Worm (Caenorhabditis elegans) whole organism, L4 larva: Measurements from ENCODE around the gene Y75B12A.2.
A peak's percentile ranks its signal among the peaks of the same experiment; 100 is the strongest.

Experiments
- F10B5.3 ChIP-seq: sonication (generic microtip); optimal IDR thresholded peaks from 2 replicates; lab custom pipeline; 2016; ENCODE audit warnings: mild to moderate bottlenecking, missing genetic modification characterization, missing compliant biosample characterization
- F49E8.2 ChIP-seq: sonication (generic microtip); optimal IDR thresholded peaks from 2 replicates; lab custom pipeline; 2016; ENCODE audit warnings: missing compliant biosample characterization, mild to moderate bottlenecking, missing genetic modification characterization, borderline replicate concordance
- T26A8.4 ChIP-seq: fragments of 200-800 bp; sonication (Bioruptor generic); IDR thresholded peaks from 2 replicates; pipeline ENCODE4 v1.3.6; 2022; ENCODE audit warnings: missing genetic modification characterization, missing compliant biosample characterization
- Y105C5A.15 ChIP-seq: fragments of 200-800 bp; sonication (Bioruptor generic); IDR thresholded peaks from 2 replicates; pipeline ENCODE4 v1.3.6; 2022; ENCODE audit warnings: missing genetic modification characterization, missing compliant biosample characterization
- Y48G9A.11 ChIP-seq: fragments of 200-800 bp; sonication (Bioruptor generic); IDR thresholded peaks from 2 replicates; pipeline ENCODE4 v1.3.6; 2022; ENCODE audit warnings: missing genetic modification reagents, missing genetic modification characterization, missing compliant biosample characterization
- Y5F2A.4 ChIP-seq: fragments of 200-800 bp; sonication (Bioruptor generic); optimal IDR thresholded peaks from 2 replicates; lab custom pipeline; 2018; ENCODE audit warnings: mild to moderate bottlenecking, missing genetic modification characterization, missing compliant biosample characterization
- ZK337.2 ChIP-seq: fragments of 200-800 bp; sonication (Bioruptor generic); IDR thresholded peaks from 2 replicates; pipeline ENCODE4 v1.3.6; 2022; ENCODE audit warnings: missing genetic modification reagents, missing genetic modification characterization, missing compliant biosample characterization
- aly-2 ChIP-seq: sonication (generic microtip); optimal IDR thresholded peaks from 2 replicates; lab custom pipeline; 2018; ENCODE audit warnings: missing biosample characterization, missing genetic modification characterization
- arid-1 ChIP-seq: fragments of 200-800 bp; sonication (Bioruptor generic); conservative IDR thresholded peaks from 2 replicates; pipeline ENCODE4 v1.3.6; 2022; ENCODE audit warnings: missing genetic modification reagents, missing genetic modification characterization, missing compliant biosample characterization
- attf-4 ChIP-seq: sonication (generic microtip); optimal IDR thresholded peaks from 3 replicates; lab custom pipeline; 2017; ENCODE audit warnings: missing biosample characterization, missing genetic modification characterization
- ceh-62 ChIP-seq: sonication (generic microtip); optimal IDR thresholded peaks from 2 replicates; lab custom pipeline; 2017; ENCODE audit warnings: missing biosample characterization, missing genetic modification characterization
- ceh-82 ChIP-seq: sonication (generic microtip); optimal IDR thresholded peaks from 2 replicates; lab custom pipeline; 2017; ENCODE audit warnings: missing biosample characterization, missing genetic modification characterization
- ces-1 ChIP-seq: fragments of 150-350 bp; sonication (generic microtip); optimal IDR thresholded peaks from 4 replicates; lab custom pipeline; 2014; ENCODE audit warnings: missing biosample characterization, missing genetic modification reagents, missing genetic modification characterization
- cey-2 ChIP-seq: sonication (generic microtip); optimal IDR thresholded peaks from 3 replicates; lab custom pipeline; 2017; ENCODE audit warnings: missing genetic modification characterization, mild to moderate bottlenecking, missing compliant biosample characterization, antibody characterized with exemption, borderline replicate concordance; ENCODE audit not compliant: insufficient read depth
- ctbp-1 ChIP-seq: fragments of 200-800 bp; sonication (Bioruptor generic); IDR thresholded peaks from 2 replicates; pipeline ENCODE4 v1.3.6; 2022; ENCODE audit warnings: missing genetic modification reagents, missing genetic modification characterization, missing compliant biosample characterization
- daf-16 ChIP-seq, 3 experiments: sonication (generic microtip); optimal IDR thresholded peaks; 2 replicates each; lab custom pipeline; 2016 to 2017; ENCODE audit warnings: missing genetic modification characterization in 3 of 3, missing genetic modification reagents in 3 of 3, mild to moderate bottlenecking in 2 of 3, missing compliant biosample characterization in 2 of 3, missing biosample characterization in 1 of 3, moderate library complexity in 1 of 3
- daf-8 ChIP-seq: fragments of 200-800 bp; sonication (Bioruptor generic); IDR thresholded peaks from 2 replicates; pipeline ENCODE4 v1.3.6; 2022; ENCODE audit warnings: missing genetic modification characterization, missing compliant biosample characterization
- dmd-6 ChIP-seq: fragments of 200-800 bp; sonication (Bioruptor generic); IDR thresholded peaks from 2 replicates; pipeline ENCODE4 v1.3.6; 2022; ENCODE audit warnings: missing genetic modification reagents, missing genetic modification characterization, missing compliant biosample characterization
- dmd-8 ChIP-seq: fragments of 200-800 bp; sonication (Bioruptor generic); IDR thresholded peaks from 2 replicates; pipeline ENCODE4 v1.3.6; 2022; ENCODE audit warnings: missing genetic modification characterization, missing compliant biosample characterization
- fos-1 ChIP-seq: fragments of 150-350 bp; optimal IDR thresholded peaks from 2 replicates; lab custom pipeline; 2014; ENCODE audit warnings: missing biosample characterization, missing genetic modification characterization
- hlh-11 ChIP-seq: fragments of 200-800 bp; sonication (Bioruptor generic); optimal IDR thresholded peaks from 2 replicates; lab custom pipeline; 2018; ENCODE audit warnings: mild to moderate bottlenecking, missing genetic modification characterization, missing compliant biosample characterization
- hmg-1.1 ChIP-seq: fragments of 200-800 bp; sonication (Bioruptor generic); IDR thresholded peaks from 2 replicates; pipeline ENCODE4 v1.3.6; 2022; ENCODE audit warnings: missing genetic modification reagents, missing genetic modification characterization, missing compliant biosample characterization
- jun-1 ChIP-seq: fragments of 150-350 bp; optimal IDR thresholded peaks from 2 replicates; lab custom pipeline; 2014; ENCODE audit warnings: missing biosample characterization, missing genetic modification reagents, missing genetic modification characterization
- lim-7 ChIP-seq: fragments of 200-800 bp; sonication (Bioruptor generic); IDR thresholded peaks from 2 replicates; pipeline ENCODE4 v1.3.6; 2022; ENCODE audit warnings: missing genetic modification characterization, missing compliant biosample characterization
- lin-29 ChIP-seq: fragments of 200-800 bp; sonication (Bioruptor generic); IDR thresholded peaks from 2 replicates; pipeline ENCODE4 v1.3.6; 2022; ENCODE audit warnings: missing genetic modification reagents, missing genetic modification characterization, missing compliant biosample characterization
- lin-39 ChIP-seq: fragments of 150-350 bp; optimal IDR thresholded peaks from 2 replicates; lab custom pipeline; 2014; ENCODE audit warnings: missing biosample characterization, missing genetic modification reagents, missing genetic modification characterization
- madf-9 ChIP-seq: fragments of 200-800 bp; sonication (Bioruptor generic); conservative IDR thresholded peaks from 2 replicates; pipeline ENCODE4 v1.3.6; 2022; ENCODE audit warnings: missing genetic modification reagents, missing genetic modification characterization, missing compliant biosample characterization
- mep-1 ChIP-seq: fragments of 150-350 bp; sonication (generic microtip); optimal IDR thresholded peaks from 3 replicates; lab custom pipeline; 2014; ENCODE audit warnings: missing biosample characterization, missing genetic modification characterization
- mes-2 ChIP-seq: sonication (generic microtip); optimal IDR thresholded peaks from 2 replicates; lab custom pipeline; 2016; ENCODE audit warnings: missing genotype, mild to moderate bottlenecking, missing genetic modification characterization, missing compliant biosample characterization; ENCODE audit not compliant: poor library complexity, severe bottlenecking
- mxl-3 ChIP-seq: fragments of 200-800 bp; sonication (Bioruptor generic); optimal IDR thresholded peaks from 2 replicates; lab custom pipeline; 2018; ENCODE audit warnings: mild to moderate bottlenecking, missing genetic modification characterization, missing compliant biosample characterization
- nhr-10 ChIP-seq: fragments of 150-350 bp; optimal IDR thresholded peaks from 2 replicates; lab custom pipeline; 2014; ENCODE audit warnings: missing biosample characterization, missing genetic modification characterization
- nhr-102 ChIP-seq: sonication (generic microtip); optimal IDR thresholded peaks from 2 replicates; lab custom pipeline; 2016; ENCODE audit warnings: mild to moderate bottlenecking, missing genetic modification characterization, moderate library complexity, missing compliant biosample characterization
- nhr-111 ChIP-seq: fragments of 200-800 bp; sonication (Bioruptor generic); optimal IDR thresholded peaks from 2 replicates; lab custom pipeline; 2018; ENCODE audit warnings: mild to moderate bottlenecking, missing genetic modification characterization, missing compliant biosample characterization
- nhr-25 ChIP-seq: sonication (generic microtip); optimal IDR thresholded peaks from 2 replicates; lab custom pipeline; 2017; ENCODE audit warnings: missing genetic modification characterization, mild to moderate bottlenecking, missing compliant biosample characterization, antibody characterized with exemption, moderate library complexity, borderline replicate concordance; ENCODE audit not compliant: insufficient read depth
- nhr-28 ChIP-seq: fragments of 150-350 bp; optimal IDR thresholded peaks from 2 replicates; lab custom pipeline; 2014; ENCODE audit warnings: missing biosample characterization, missing genetic modification characterization
- nhr-42 ChIP-seq: fragments of 200-800 bp; sonication (Bioruptor generic); IDR thresholded peaks from 2 replicates; pipeline ENCODE4 v1.3.6; 2022; ENCODE audit warnings: missing genetic modification characterization, missing compliant biosample characterization
- nhr-48 ChIP-seq: sonication (generic microtip); optimal IDR thresholded peaks from 2 replicates; lab custom pipeline; 2016; ENCODE audit warnings: mild to moderate bottlenecking, missing genetic modification characterization, missing compliant biosample characterization
- nhr-6 ChIP-seq: fragments of 150-350 bp; optimal IDR thresholded peaks from 2 replicates; lab custom pipeline; 2014; ENCODE audit warnings: missing biosample characterization, missing genetic modification characterization
- nhr-77 ChIP-seq: fragments of 150-350 bp; optimal IDR thresholded peaks from 2 replicates; lab custom pipeline; 2014; ENCODE audit warnings: missing biosample characterization, missing genetic modification characterization
- saeg-2 ChIP-seq: fragments of 200-800 bp; sonication (Bioruptor generic); IDR thresholded peaks from 2 replicates; pipeline ENCODE4 v1.3.6; 2022; ENCODE audit warnings: missing genetic modification reagents, missing genetic modification characterization, missing compliant biosample characterization
- sdz-12 ChIP-seq: fragments of 200-800 bp; sonication (Bioruptor generic); optimal IDR thresholded peaks from 2 replicates; lab custom pipeline; 2018; ENCODE audit warnings: mild to moderate bottlenecking, missing genetic modification characterization, missing compliant biosample characterization
- skn-1 ChIP-seq: fragments of 150-350 bp; optimal IDR thresholded peaks from 2 replicates; lab custom pipeline; 2014; ENCODE audit warnings: missing biosample characterization, missing genetic modification characterization
- tag-97 ChIP-seq: fragments of 200-800 bp; sonication (Bioruptor generic); IDR thresholded peaks from 2 replicates; pipeline ENCODE4 v1.3.6; 2022; ENCODE audit warnings: missing genetic modification characterization, missing compliant biosample characterization
- tra-1 ChIP-seq: fragments of 200-800 bp; sonication (Bioruptor generic); IDR thresholded peaks from 2 replicates; pipeline ENCODE4 v1.3.6; 2022; ENCODE audit warnings: missing genetic modification reagents, missing genetic modification characterization, missing compliant biosample characterization
- unc-130 ChIP-seq: sonication (generic microtip); optimal IDR thresholded peaks from 2 replicates; lab custom pipeline; 2016; ENCODE audit warnings: missing genetic modification reagents, missing genetic modification characterization, missing compliant biosample characterization
- vab-7 ChIP-seq: fragments of 200-800 bp; sonication (Bioruptor generic); IDR thresholded peaks from 2 replicates; pipeline ENCODE4 v1.3.6; 2022; ENCODE audit warnings: missing genetic modification reagents, missing genetic modification characterization, missing compliant biosample characterization
- zfp-2 ChIP-seq: sonication (generic microtip); optimal IDR thresholded peaks from 2 replicates; lab custom pipeline; 2016; ENCODE audit warnings: mild to moderate bottlenecking, missing genetic modification characterization, missing compliant biosample characterization
- zfp-3 ChIP-seq: fragments of 200-800 bp; sonication (Bioruptor generic); conservative IDR thresholded peaks from 2 replicates; pipeline ENCODE4 v1.3.6; 2022; ENCODE audit warnings: missing genetic modification reagents, missing genetic modification characterization, missing compliant biosample characterization
- zip-11 ChIP-seq: fragments of 200-800 bp; sonication (Bioruptor generic); IDR thresholded peaks from 2 replicates; pipeline ENCODE4 v1.3.6; 2022; ENCODE audit warnings: missing genetic modification characterization, missing compliant biosample characterization
- ztf-7 ChIP-seq: fragments of 150-350 bp; optimal IDR thresholded peaks from 2 replicates; lab custom pipeline; 2014; ENCODE audit warnings: missing biosample characterization, missing genetic modification characterization

The Y75B12A.2 gene

DNA sequence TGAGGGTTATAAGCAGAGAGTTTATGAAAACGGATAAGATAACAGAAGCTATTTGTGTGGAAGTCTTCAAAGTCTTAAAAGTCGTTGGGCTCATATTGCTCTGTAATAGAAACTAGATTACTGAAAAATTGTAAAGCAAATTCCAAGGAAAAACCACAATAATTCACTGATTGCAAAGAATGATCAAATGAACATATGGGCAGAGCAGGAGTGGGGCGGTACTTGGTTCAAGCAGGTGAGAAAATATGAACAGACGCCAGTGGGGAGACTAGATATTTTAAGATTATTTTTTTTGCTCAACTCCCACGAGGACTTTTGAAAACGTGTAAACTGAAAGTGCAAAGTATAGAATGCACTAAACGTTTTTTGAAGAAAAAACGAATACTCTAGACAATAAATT lies 23.1 kb downstream of the Y75B12A.2 start, which contains the start of gene str-171:
str-171 (minus strand) TSS at position 101 of the 400 bp plus-strand sequence.
- no peak for TF ChIP-seq ceh-82 (tag; lab: Kevin White, UChicago)
- TF ChIP-seq aly-2, result no peak
- no peak for TF ChIP-seq ces-1 (GFP tag; lab: Kevin White, UChicago)
- no peak for TF ChIP-seq tag-97 (GFP tag; lab: Robert Waterston, UW)
- no peak for TF ChIP-seq jun-1
- TF ChIP-seq nhr-42, result no peak
- TF ChIP-seq nhr-28 (tag; lab: Kevin White, UChicago), result no peak

DNA sequence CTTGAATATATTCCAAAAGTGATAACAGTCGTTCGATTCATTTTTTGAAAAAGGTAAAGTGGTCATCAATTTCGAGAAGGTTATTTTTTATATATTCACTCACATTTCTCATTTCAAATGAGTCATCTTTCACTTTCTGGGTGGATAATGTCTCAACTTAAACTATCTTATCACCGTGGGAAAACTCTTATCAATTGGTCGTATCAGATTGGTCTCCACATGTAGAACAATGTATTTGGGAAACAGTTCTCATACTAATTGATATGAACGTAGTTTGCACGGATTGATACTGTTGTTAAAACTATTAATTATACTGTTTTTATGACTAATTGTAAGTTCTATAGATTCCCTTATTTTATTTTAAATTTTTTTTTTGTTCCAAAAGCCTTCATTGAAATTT lies 24.5 kb downstream of the Y75B12A.2 start:
- TF ChIP-seq dmd-8 (no peak), unc-130 (GFP tag; lab: Kevin White, UChicago) (no peak), vab-7 (GFP tag; lab: Robert Waterston, UW) (no peak), hlh-11 (no peak), nhr-111 (GFP tag; lab: Kevin White, UChicago) (no peak), hmg-1.1 (GFP tag; lab: Robert Waterston, UW) (no peak), ztf-7 (tag; lab: Kevin White, UChicago) (no peak), skn-1 (tag; lab: Kevin White, UChicago) (no peak), lim-7 (GFP tag; lab: Robert Waterston, UW) (no peak), dmd-6 (GFP tag; lab: Robert Waterston, UW) (peak; percentile 16; the same call in 1 of the 2 replicates), Y5F2A.4 (GFP tag; lab: Kevin White, UChicago) (no peak), daf-16 (GFP tag; optimal IDR thresholded peaks at IDR 0.05; lab: Kevin White, UChicago) (no peak), daf-16 (tag; optimal IDR thresholded peaks at IDR 0.05; lab: Kevin White, UChicago) (peak; percentile 25), nhr-10 (tag; lab: Kevin White, UChicago) (no peak), daf-8 (GFP tag; lab: Robert Waterston, UW) (no peak), lin-29 (GFP tag; lab: Robert Waterston, UW) (no peak), cey-2 (no peak), F49E8.2 (tag; lab: Kevin White, UChicago) (no peak), ceh-62 (no peak), mep-1 (tag; lab: Kevin White, UChicago) (no peak), nhr-6 (tag; lab: Kevin White, UChicago) (peak; percentile 8), T26A8.4 (GFP tag; lab: Robert Waterston, UW) (no peak), zfp-2 (tag; lab: Kevin White, UChicago) (no peak), mxl-3 (no peak), nhr-28 (tag; lab: Kevin White, UChicago) (peak; percentile 36), attf-4 (no peak), nhr-102 (no peak), Y48G9A.11 (no peak), sdz-12 (GFP tag; lab: Kevin White, UChicago) (no peak), madf-9 (GFP tag; lab: Robert Waterston, UW) (no peak)
- TF ChIP-seq, all 104 proteins: peak for 4

DNA sequence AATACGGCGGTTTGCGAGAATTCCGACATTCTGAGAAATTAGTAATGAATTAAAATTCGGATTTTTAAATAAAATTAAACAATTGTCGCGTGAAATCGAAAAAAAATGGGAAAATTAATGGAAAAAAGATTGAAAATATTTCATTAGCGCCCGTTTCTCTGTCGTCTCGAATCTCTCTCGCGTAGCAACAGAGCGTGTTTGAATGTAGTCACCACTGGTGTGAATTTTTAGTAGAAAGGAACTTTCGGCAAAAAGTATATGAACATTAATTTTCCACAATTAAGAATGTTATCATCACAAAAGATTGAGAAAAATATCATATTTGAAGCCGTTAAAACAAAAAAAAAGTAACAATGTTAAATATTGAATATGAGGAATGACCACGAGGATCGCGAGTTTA lies 27.4 kb downstream of the Y75B12A.2 start, which contains the start of gene aipl-1:
aipl-1 (minus strand) TSS at position 30 of the 400 bp plus-strand sequence.
- no peak for TF ChIP-seq Y48G9A.11
- no peak for TF ChIP-seq zip-11 (GFP tag; lab: Robert Waterston, UW)
- TF ChIP-seq ctbp-1 (GFP tag; lab: Robert Waterston, UW), result no peak
- TF ChIP-seq F49E8.2 (tag; lab: Kevin White, UChicago), result no peak
- TF ChIP-seq nhr-25 (tag; lab: Kevin White, UChicago), result no peak
- TF ChIP-seq tra-1 (GFP tag; lab: Robert Waterston, UW), result no peak
- TF ChIP-seq saeg-2 (GFP tag; lab: Robert Waterston, UW), result no peak
- TF ChIP-seq ZK337.2, result peak; percentile 47; the same call in 1 of the 2 replicates
- no peak for TF ChIP-seq fos-1
- TF ChIP-seq arid-1 (GFP tag; lab: Robert Waterston, UW), result no peak
- TF ChIP-seq lin-39 (tag; lab: Kevin White, UChicago), result no peak
- TF ChIP-seq nhr-77, result peak; percentile 79
- no peak for TF ChIP-seq nhr-48 (tag; lab: Kevin White, UChicago)
- TF ChIP-seq zfp-3 (GFP tag; lab: Robert Waterston, UW), result no peak
- TF ChIP-seq F10B5.3 (tag; lab: Kevin White, UChicago), result no peak
- peak; percentile 94 for TF ChIP-seq mes-2
- no peak for TF ChIP-seq cey-2
- no peak for TF ChIP-seq Y105C5A.15 (GFP tag; lab: Robert Waterston, UW)
